Worm (Caenorhabditis elegans) whole organism, young adult: ENCODE results near the gene C17H11.2.

ENCODE experiments used
- B0035.1 ChIP-seq: sonication (generic microtip); optimal IDR thresholded peaks from 2 replicates; lab custom pipeline; 2016; ENCODE audit warnings: missing genetic modification characterization, mild to moderate bottlenecking, missing compliant biosample characterization, missing genotype, missing genetic modification reagents
- B0261.1 ChIP-seq: sonication (generic microtip); optimal IDR thresholded peaks from 2 replicates; lab custom pipeline; 2016; ENCODE audit warnings: mild to moderate bottlenecking, missing genetic modification characterization, moderate library complexity, missing compliant biosample characterization
- D2030.7 ChIP-seq: fragments of 200-800 bp; sonication (Bioruptor generic); IDR thresholded peaks from 2 replicates; pipeline ENCODE4 v1.3.6; 2022; ENCODE audit warnings: missing genetic modification reagents, missing genetic modification characterization, missing compliant biosample characterization
- F49E8.2 ChIP-seq: sonication (generic microtip); optimal IDR thresholded peaks from 3 replicates; lab custom pipeline; 2017; ENCODE audit warnings: missing genetic modification characterization, mild to moderate bottlenecking, missing compliant biosample characterization, antibody characterized with exemption, moderate library complexity; ENCODE audit not compliant: insufficient read depth
- K11D2.4 ChIP-seq: fragments of 200-800 bp; sonication (Bioruptor generic); IDR thresholded peaks from 2 replicates; pipeline ENCODE4 v1.3.6; 2022; ENCODE audit warnings: missing genetic modification reagents, missing genetic modification characterization, missing compliant biosample characterization
- Y53G8AR.9 ChIP-seq: fragments of 200-800 bp; sonication (Bioruptor generic); conservative IDR thresholded peaks from 2 replicates; pipeline ENCODE4 v1.3.6; 2022; ENCODE audit warnings: missing genetic modification reagents, missing genetic modification characterization, missing compliant biosample characterization
- Y56A3A.18 ChIP-seq: fragments of 200-800 bp; sonication (Bioruptor generic); IDR thresholded peaks from 2 replicates; pipeline ENCODE4 v1.3.6; 2022; ENCODE audit warnings: missing genetic modification reagents, missing genetic modification characterization, missing compliant biosample characterization
- ZK185.1 ChIP-seq: sonication (generic microtip); optimal IDR thresholded peaks from 2 replicates; lab custom pipeline; 2016; ENCODE audit warnings: mild to moderate bottlenecking, missing genetic modification characterization, missing compliant biosample characterization; ENCODE audit not compliant: poor library complexity, severe bottlenecking
- ceh-100 ChIP-seq: fragments of 200-800 bp; sonication (Bioruptor generic); IDR thresholded peaks from 2 replicates; pipeline ENCODE4 v1.3.6; 2022; ENCODE audit warnings: missing genetic modification reagents, missing genetic modification characterization, missing compliant biosample characterization
- ceh-27 ChIP-seq: fragments of 200-800 bp; sonication (Bioruptor generic); optimal IDR thresholded peaks from 2 replicates; lab custom pipeline; 2018; ENCODE audit warnings: mild to moderate bottlenecking, missing genetic modification characterization, moderate library complexity, missing compliant biosample characterization
- ceh-40 ChIP-seq: fragments of 200-800 bp; sonication (Bioruptor generic); IDR thresholded peaks from 2 replicates; pipeline ENCODE4 v1.3.6; 2022; ENCODE audit warnings: missing genetic modification characterization, missing compliant biosample characterization
- ceh-58 ChIP-seq: fragments of 200-800 bp; sonication (Bioruptor generic); IDR thresholded peaks from 2 replicates; pipeline ENCODE4 v1.3.6; 2022; ENCODE audit warnings: missing genetic modification characterization, missing compliant biosample characterization
- die-1 ChIP-seq: sonication (generic microtip); optimal IDR thresholded peaks from 2 replicates; lab custom pipeline; 2016; ENCODE audit warnings: missing genotype, mild to moderate bottlenecking, missing genetic modification characterization, missing compliant biosample characterization
- dox-1 ChIP-seq: fragments of 200-800 bp; sonication (Bioruptor generic); IDR thresholded peaks from 2 replicates; pipeline ENCODE4 v1.3.6; 2022; ENCODE audit warnings: missing genetic modification reagents, missing genetic modification characterization, missing compliant biosample characterization
- egrh-3 ChIP-seq: fragments of 200-800 bp; sonication (Bioruptor generic); IDR thresholded peaks from 2 replicates; pipeline ENCODE4 v1.3.6; 2022; ENCODE audit warnings: missing genetic modification reagents, missing genetic modification characterization, missing compliant biosample characterization
- ekl-4 ChIP-seq: fragments of 200-800 bp; sonication (Bioruptor generic); IDR thresholded peaks from 2 replicates; pipeline ENCODE4 v1.3.6; 2022; ENCODE audit warnings: missing genetic modification reagents, missing genetic modification characterization, missing compliant biosample characterization
- hlh-26 ChIP-seq: fragments of 200-800 bp; sonication (Bioruptor generic); conservative IDR thresholded peaks from 2 replicates; pipeline ENCODE4 v1.3.6; 2022; ENCODE audit warnings: missing genetic modification reagents, missing genetic modification characterization, missing compliant biosample characterization
- hmg-1.2 ChIP-seq: fragments of 200-800 bp; sonication (Bioruptor generic); IDR thresholded peaks from 2 replicates; pipeline ENCODE4 v1.3.6; 2022; ENCODE audit warnings: missing genetic modification reagents, missing genetic modification characterization, missing compliant biosample characterization
- hmg-20 ChIP-seq: fragments of 200-800 bp; sonication (Bioruptor generic); IDR thresholded peaks from 2 replicates; pipeline ENCODE4 v1.3.6; 2022; ENCODE audit warnings: missing genetic modification reagents, missing genetic modification characterization, missing compliant biosample characterization
- let-607 ChIP-seq, 2 experiments: fragments of 200-800 bp in 1 of 2; sonication (Bioruptor generic) in 1 of 2; sonication (generic microtip) in 1 of 2; optimal IDR thresholded peaks; 2 replicates each; lab custom pipeline; 2016 to 2018; ENCODE audit warnings: mild to moderate bottlenecking in 2 of 2, missing compliant biosample characterization in 2 of 2, missing genetic modification characterization in 2 of 2, moderate library complexity in 2 of 2, missing genotype in 1 of 2
- lin-26 ChIP-seq: fragments of 200-800 bp; sonication (Bioruptor generic); IDR thresholded peaks from 2 replicates; pipeline ENCODE4 v1.3.6; 2022; ENCODE audit warnings: missing genetic modification reagents, missing genetic modification characterization, missing compliant biosample characterization
- lin-40 ChIP-seq: sonication (generic microtip); optimal IDR thresholded peaks from 2 replicates; lab custom pipeline; 2016; ENCODE audit warnings: missing genetic modification characterization, mild to moderate bottlenecking, missing compliant biosample characterization, missing genotype, missing genetic modification reagents
- lin-54 ChIP-seq: fragments of 200-800 bp; sonication (Bioruptor generic); optimal IDR thresholded peaks from 2 replicates; lab custom pipeline; 2018; ENCODE audit warnings: mild to moderate bottlenecking, missing genetic modification characterization, missing compliant biosample characterization
- lir-1 ChIP-seq: fragments of 200-800 bp; sonication (Bioruptor generic); conservative IDR thresholded peaks from 2 replicates; pipeline ENCODE4 v1.3.6; 2022; ENCODE audit warnings: missing genetic modification reagents, missing genetic modification characterization, missing compliant biosample characterization
- madf-6 ChIP-seq: fragments of 200-800 bp; sonication (Bioruptor generic); IDR thresholded peaks from 2 replicates; pipeline ENCODE4 v1.3.6; 2022; ENCODE audit warnings: missing genetic modification reagents, missing genetic modification characterization, missing compliant biosample characterization
- mcd-1 ChIP-seq: fragments of 200-800 bp; sonication (Bioruptor generic); IDR thresholded peaks from 2 replicates; pipeline ENCODE4 v1.3.6; 2022; ENCODE audit warnings: missing genetic modification reagents, missing genetic modification characterization, missing compliant biosample characterization
- mxl-1 ChIP-seq: sonication (generic microtip); optimal IDR thresholded peaks from 2 replicates; lab custom pipeline; 2016; ENCODE audit warnings: missing genetic modification characterization, missing compliant biosample characterization
- nfya-1 ChIP-seq: sonication (generic microtip); optimal IDR thresholded peaks from 2 replicates; lab custom pipeline; 2017; ENCODE audit warnings: antibody characterized with exemption, missing compliant biosample characterization, missing genetic modification characterization, borderline replicate concordance; ENCODE audit not compliant: insufficient read depth
- nfyb-1 ChIP-seq: fragments of 200-800 bp; sonication (Bioruptor generic); IDR thresholded peaks from 2 replicates; pipeline ENCODE4 v1.3.6; 2022; ENCODE audit warnings: missing genetic modification reagents, missing genetic modification characterization, missing compliant biosample characterization
- nhr-90 ChIP-seq: sonication (generic microtip); optimal IDR thresholded peaks from 2 replicates; lab custom pipeline; 2016; ENCODE audit warnings: missing genotype, mild to moderate bottlenecking, missing genetic modification characterization, missing compliant biosample characterization
- pbrm-1 ChIP-seq: fragments of 200-800 bp; sonication (Bioruptor generic); IDR thresholded peaks from 2 replicates; pipeline ENCODE4 v1.3.6; 2022; ENCODE audit warnings: missing genetic modification reagents, missing genetic modification characterization, missing compliant biosample characterization
- rec-8 ChIP-seq, 2 experiments: sonication (generic microtip); optimal IDR thresholded peaks; 2 replicates each; lab custom pipeline; 2016; ENCODE audit warnings: mild to moderate bottlenecking in 2 of 2, missing genetic modification characterization in 2 of 2, missing genetic modification reagents in 2 of 2, missing genotype in 2 of 2, missing biosample characterization in 1 of 2, missing compliant biosample characterization in 1 of 2, moderate library complexity in 1 of 2
- rpc-1 ChIP-seq, 2 experiments: fragments of 150-350 bp in 1 of 2; sonication (generic microtip) in 1 of 2; optimal IDR thresholded peaks; 2 replicates each; lab custom pipeline; 2014 to 2018; ENCODE audit warnings: missing biosample characterization in 1 of 2, missing genetic modification characterization in 1 of 2, missing genetic modification reagents in 1 of 2, missing genotype in 1 of 2
- snpc-3.4 ChIP-seq: sonication (generic microtip); optimal IDR thresholded peaks from 2 replicates; lab custom pipeline; 2017; ENCODE audit warnings: missing genetic modification characterization, mild to moderate bottlenecking, missing compliant biosample characterization, antibody characterized with exemption, moderate library complexity, missing genotype, missing genetic modification reagents
- snpc-4 ChIP-seq, 5 experiments: fragments of 150-350 bp in 1 of 5; sonication (generic microtip) in 4 of 5; optimal IDR thresholded peaks; 2 replicates each; lab custom pipeline; 2014 to 2018; ENCODE audit warnings: missing genetic modification characterization in 5 of 5, missing biosample characterization in 3 of 5, antibody characterized with exemption in 2 of 5, mild to moderate bottlenecking in 2 of 5, missing compliant biosample characterization in 2 of 5, missing genotype in 2 of 5, moderate library complexity in 2 of 5, missing genetic modification reagents in 1 of 5
- sptf-2 ChIP-seq: fragments of 200-800 bp; sonication (Bioruptor generic); optimal IDR thresholded peaks from 2 replicates; lab custom pipeline; 2018; ENCODE audit warnings: mild to moderate bottlenecking, missing genetic modification characterization, missing compliant biosample characterization
- tbp1 ChIP-seq: fragments of 200-800 bp; sonication (Bioruptor generic); optimal IDR thresholded peaks from 2 replicates; lab custom pipeline; 2018; ENCODE audit warnings: mild to moderate bottlenecking, missing genetic modification characterization, missing compliant biosample characterization
- xnd-1 ChIP-seq: sonication (generic microtip); optimal IDR thresholded peaks from 2 replicates; lab custom pipeline; 2016; ENCODE audit warnings: missing genotype, missing genetic modification reagents, missing genetic modification characterization, missing compliant biosample characterization
- zfh-2 ChIP-seq: fragments of 200-800 bp; sonication (Bioruptor generic); conservative IDR thresholded peaks from 2 replicates; pipeline ENCODE4 v1.3.6; 2022; ENCODE audit warnings: missing genetic modification reagents, missing genetic modification characterization, missing compliant biosample characterization
- zim-3 ChIP-seq: sonication (generic microtip); optimal IDR thresholded peaks from 2 replicates; lab custom pipeline; 2017; ENCODE audit warnings: mild to moderate bottlenecking, missing genetic modification characterization, moderate library complexity, missing compliant biosample characterization
- ztf-18 ChIP-seq: sonication (generic microtip); optimal IDR thresholded peaks from 2 replicates; lab custom pipeline; 2016; ENCODE audit warnings: missing genotype, mild to moderate bottlenecking, missing genetic modification characterization, missing compliant biosample characterization
- ztf-25 ChIP-seq: fragments of 200-800 bp; sonication (Bioruptor generic); IDR thresholded peaks from 2 replicates; pipeline ENCODE4 v1.3.6; 2022; ENCODE audit warnings: missing genetic modification reagents, missing genetic modification characterization, missing compliant biosample characterization

Gene C17H11.2

DNA sequence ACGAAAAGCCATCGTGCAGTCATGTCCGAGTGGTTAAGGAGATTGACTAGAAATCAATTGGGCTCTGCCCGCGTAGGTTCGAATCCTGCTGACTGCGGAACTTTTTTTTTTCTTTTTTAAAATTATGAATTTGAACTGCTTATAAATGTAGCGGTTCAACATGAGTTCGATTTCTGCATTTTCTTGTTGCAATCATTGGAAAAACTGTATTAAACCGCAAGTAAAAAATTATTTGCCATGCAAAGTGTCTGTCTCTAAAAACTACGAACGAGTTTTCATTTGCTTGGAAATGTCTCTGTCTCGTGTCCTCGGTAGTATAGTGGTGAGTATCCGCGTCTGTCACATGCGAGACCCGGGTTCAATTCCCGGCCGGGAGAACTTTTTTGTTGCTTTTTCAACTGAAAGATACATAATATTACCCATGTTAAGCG is 14.3 kb upstream of the C17H11.2 start:
- peak; percentile 56; the same call in 1 of the 2 replicates for TF ChIP-seq hmg-20 (GFP tag; lab: Robert Waterston, UW)
- TF ChIP-seq die-1 (tag; lab: Kevin White, UChicago), result peak; percentile 63
- TF ChIP-seq madf-6 (GFP tag; lab: Robert Waterston, UW), result peak; percentile 15; the same call in 1 of the 2 replicates
- peak; percentile 45 for TF ChIP-seq hmg-1.2 (GFP tag; lab: Robert Waterston, UW)
- peak; percentile 51 for TF ChIP-seq rpc-1 (optimal IDR thresholded peaks at IDR 0.05; lab: Kevin White, UChicago)
- TF ChIP-seq rpc-1 (tag; optimal IDR thresholded peaks at IDR 0.05; lab: Kevin White, UChicago), result peak; percentile 84
- peak; percentile 67 for TF ChIP-seq lin-26 (GFP tag; lab: Robert Waterston, UW)
- TF ChIP-seq lin-54 (GFP tag; lab: Kevin White, UChicago), result peak; percentile 6
- TF ChIP-seq ceh-40 (GFP tag; lab: Robert Waterston, UW), result 0 out of 2 replicates have a peak, but pooled peaks have one; percentile 12
- TF ChIP-seq snpc-4 (GFP tag; optimal IDR thresholded peaks at IDR 0.05; lab: Kevin White, UChicago), result peak; percentile 26
- TF ChIP-seq snpc-4 (tag; optimal IDR thresholded peaks at IDR 0.05; lab: Kevin White, UChicago), result peak in 2 of 4 experiments; percentile 30 to 43
- TF ChIP-seq K11D2.4 (GFP tag; lab: Robert Waterston, UW), result 0 out of 2 replicates have a peak, but pooled peaks have one; percentile 13
- 0 out of 2 replicates have a peak, but pooled peaks have one; percentile 61 for TF ChIP-seq ceh-58 (GFP tag; lab: Robert Waterston, UW)
- peak; percentile 53 for TF ChIP-seq ZK185.1
- 0 out of 2 replicates have a peak, but pooled peaks have one; percentile 74 for TF ChIP-seq Y56A3A.18 (GFP tag; lab: Robert Waterston, UW)
- TF ChIP-seq D2030.7 (GFP tag; lab: Robert Waterston, UW), result peak; percentile 65
- 0 out of 2 replicates have a peak, but pooled peaks have one; percentile 8 for TF ChIP-seq lir-1
- TF ChIP-seq dox-1, result peak; percentile 53; the same call in 1 of the 2 replicates
- peak; percentile 24 for TF ChIP-seq ztf-18
- peak; percentile 80 for TF ChIP-seq B0261.1
- peak; percentile 7 for TF ChIP-seq ceh-27 (GFP tag; lab: Kevin White, UChicago)
- peak; percentile 3 for TF ChIP-seq lin-40 (tag; lab: Kevin White, UChicago)
- TF ChIP-seq nhr-90 (tag; lab: Kevin White, UChicago), result peak; percentile 5
- TF ChIP-seq mxl-1 (tag; lab: Kevin White, UChicago), result peak; percentile 3
- TF ChIP-seq pbrm-1 (GFP tag; lab: Robert Waterston, UW), result peak; percentile 61
- peak; percentile 66; the same call in 1 of the 2 replicates for TF ChIP-seq Y53G8AR.9 (GFP tag; lab: Robert Waterston, UW)
- TF ChIP-seq nfyb-1 (GFP tag; lab: Robert Waterston, UW), result 0 out of 2 replicates have a peak, but pooled peaks have one; percentile 18
- peak; percentile 24 for TF ChIP-seq snpc-3.4 (tag; lab: Kevin White, UChicago)
- TF ChIP-seq ztf-25 (GFP tag; lab: Robert Waterston, UW), result peak; percentile 52; the same call in 1 of the 2 replicates
- 0 out of 2 replicates have a peak, but pooled peaks have one; percentile 18 for TF ChIP-seq ceh-100 (GFP tag; lab: Robert Waterston, UW)
- TF ChIP-seq tbp1, result peak; percentile 84
- TF ChIP-seq, all 124 proteins: peak for 29; not testable (repeated sequence) for 95

DNA sequence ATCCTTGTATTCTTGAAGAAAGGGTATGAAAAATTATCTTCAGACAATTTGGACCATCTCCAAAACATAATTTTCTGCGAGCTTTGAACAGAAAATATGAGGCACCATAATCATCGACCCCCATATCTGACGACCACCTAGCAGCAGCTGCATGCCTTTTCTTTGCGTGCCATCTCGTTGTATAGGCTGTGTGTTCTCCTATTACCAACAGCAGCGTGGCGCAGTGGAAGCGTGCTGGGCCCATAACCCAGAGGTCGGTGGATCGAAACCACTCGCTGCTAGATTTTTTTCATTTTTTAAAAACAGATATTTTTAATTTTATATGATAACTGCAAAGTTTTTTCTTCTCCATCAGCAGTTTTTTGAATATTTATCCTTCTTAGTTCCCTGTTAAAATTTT is 13.8 kb upstream of the C17H11.2 start:
- TF ChIP-seq mcd-1 (no peak; the same call in 1 of the 2 replicates), madf-6 (GFP tag; lab: Robert Waterston, UW) (no peak), zfh-2 (GFP tag; lab: Robert Waterston, UW) (peak; percentile 36; the same call in 1 of the 2 replicates), rec-8 (tag; optimal IDR thresholded peaks at IDR 0.05; lab: Kevin White, UChicago) (no peak), nfya-1 (tag; lab: Kevin White, UChicago) (no peak), xnd-1 (no peak), zim-3 (tag; lab: Kevin White, UChicago) (no peak), B0035.1 (tag; lab: Kevin White, UChicago) (no peak), ekl-4 (peak; percentile 67; the same call in 1 of the 2 replicates), nfyb-1 (GFP tag; lab: Robert Waterston, UW) (peak; percentile 65), F49E8.2 (tag; lab: Kevin White, UChicago) (no peak), rpc-1 (optimal IDR thresholded peaks at IDR 0.05; lab: Kevin White, UChicago) (peak; percentile 21), rpc-1 (tag; optimal IDR thresholded peaks at IDR 0.05; lab: Kevin White, UChicago) (peak; percentile 31), egrh-3 (GFP tag; lab: Robert Waterston, UW) (peak; percentile 28; the same call in 1 of the 2 replicates), ceh-27 (GFP tag; lab: Kevin White, UChicago) (peak; percentile 11), pbrm-1 (GFP tag; lab: Robert Waterston, UW) (peak; percentile 7; the same call in 1 of the 2 replicates), sptf-2 (GFP tag; lab: Kevin White, UChicago) (no peak), nhr-90 (tag; lab: Kevin White, UChicago) (no peak), lir-1 (no peak), hlh-26 (GFP tag; lab: Robert Waterston, UW) (no peak), hmg-20 (GFP tag; lab: Robert Waterston, UW) (0 out of 2 replicates have a peak, but pooled peaks have one; percentile 44), let-607 (tag; optimal IDR thresholded peaks at IDR 0.05; lab: Kevin White, UChicago) (no peak), hmg-1.2 (GFP tag; lab: Robert Waterston, UW) (peak; percentile 69)
